Fruit fly (Drosophila melanogaster) Kc167 (cell line): Measurements from ENCODE around the gene CG2641.

ENCODE experiments used
- Myc ChIP-seq: fragments of >200 bp; optimal IDR thresholded peaks from 2 replicates; lab custom pipeline; 2017; ENCODE audit warnings: missing external identifiers
- Sin3A ChIP-seq: fragments of >200 bp; optimal IDR thresholded peaks from 2 replicates; lab custom pipeline; 2018; ENCODE audit warnings: missing external identifiers
- h ChIP-seq: fragments of >200 bp; optimal IDR thresholded peaks from 3 replicates; lab custom pipeline; 2018; ENCODE audit warnings: missing external identifiers
- psq ChIP-seq: fragments of >200 bp; optimal IDR thresholded peaks from 2 replicates; lab custom pipeline; 2017; ENCODE audit warnings: missing external identifiers
- ttk ChIP-seq: sonication (Bioruptor generic); optimal IDR thresholded peaks from 2 replicates; lab custom pipeline; 2017; ENCODE audit warnings: missing external identifiers

dm6 chr3R:7787899-7788298 lies 6.0 kb upstream of the CG2641 start, which contains the start of gene CG18748:
- TF ChIP-seq Myc (lab: Kevin White, UChicago) = no peak
- no peak for TF ChIP-seq ttk (lab: Kevin White, UChicago)
- TF ChIP-seq Sin3A (lab: Kevin White, UChicago) = no peak
- no peak for TF ChIP-seq h (lab: Kevin White, UChicago)
- TF ChIP-seq psq (lab: Kevin White, UChicago) = no peak
